Worm (Caenorhabditis elegans) whole organism, midembryonic: Measurements from ENCODE around the gene lec-11.

Experiments used
- flt-1 ChIP-seq: fragments of 200-800 bp; sonication (Bioruptor generic); IDR thresholded peaks from 2 replicates; pipeline ENCODE4 v1.3.6; 2022; ENCODE audit warnings: missing genetic modification characterization, missing compliant biosample characterization
- klf-2 ChIP-seq: fragments of 200-800 bp; sonication (Bioruptor generic); conservative IDR thresholded peaks from 2 replicates; pipeline ENCODE4 v1.3.6; 2022; ENCODE audit warnings: missing genetic modification reagents, missing genetic modification characterization, missing compliant biosample characterization
- ztf-23 ChIP-seq: fragments of 200-800 bp; sonication (Bioruptor generic); IDR thresholded peaks from 2 replicates; pipeline ENCODE4 v1.3.6; 2022; ENCODE audit warnings: missing genetic modification reagents, missing genetic modification characterization, missing compliant biosample characterization

- TF ChIP-seq klf-2 (GFP tag; lab: Robert Waterston, UW) (no peak), flt-1 (GFP tag; lab: Robert Waterston, UW) (no peak), ztf-23 (GFP tag; lab: Robert Waterston, UW) (no peak)
Measured at ce11 chrIV:6613296-6613695, 23.3 kb upstream of the lec-11 start, which contains the start of gene drh-1.
